Fruit fly (Drosophila melanogaster) S2 (cell line): ENCODE results near the gene mRpL55.

Experiments
- CG8478 ChIP-seq: fragments of >200 bp; optimal IDR thresholded peaks from 2 replicates; lab custom pipeline; 2018
- CTCF ChIP-seq, 2 experiments: fragments of >200 bp; optimal IDR thresholded peaks; 2 replicates each; lab custom pipeline; 2018

- no peak for TF ChIP-seq CG8478 (lab: Kevin White, UChicago)
- TF ChIP-seq CTCF (optimal IDR thresholded peaks at IDR 0.05; lab: Kevin White, UChicago), result no peak
These were observed 11.1 kb upstream of the mRpL55 start for dm6 chr3R:19105821-19106220.
